Fruit fly (Drosophila melanogaster): ENCODE measurements around the gene CG14265.

CG14265 gene

DNA sequence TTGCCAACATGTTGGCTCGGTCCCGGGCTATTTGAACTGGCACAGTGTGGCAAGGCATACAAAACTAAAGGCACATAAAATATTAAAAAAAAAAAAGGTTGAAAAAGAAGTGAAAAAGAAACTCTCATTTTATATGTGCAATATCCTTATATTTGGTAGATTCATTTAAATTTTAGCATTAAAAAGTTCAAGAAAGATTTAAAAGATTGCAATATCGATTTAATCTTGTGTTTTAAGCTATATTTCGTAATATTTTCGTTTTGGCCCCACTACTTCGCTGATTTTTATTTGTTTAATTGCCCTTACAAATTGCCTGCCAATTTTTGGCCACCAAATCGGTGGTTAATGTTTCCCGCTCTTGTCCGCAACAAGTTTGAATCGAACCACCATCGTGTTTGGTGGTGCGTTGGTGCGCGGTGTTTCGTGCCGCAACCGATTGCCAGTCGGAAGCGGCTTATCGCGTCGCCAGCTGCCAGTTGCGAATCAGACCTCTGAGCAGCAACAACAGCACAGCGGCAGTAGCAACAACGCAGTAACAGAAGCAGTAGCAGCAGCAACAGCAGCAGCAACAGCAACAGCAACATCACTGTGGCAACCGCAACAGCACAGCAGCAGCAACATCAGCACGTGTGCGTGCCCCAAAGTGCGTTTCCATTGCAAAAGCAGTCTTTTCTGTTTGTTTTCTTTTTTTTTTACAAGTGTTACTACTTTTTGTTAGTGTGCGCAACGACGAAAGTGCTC, 19.3 kb upstream of the CG14265 start (continued):
- TF ChIP-seq CG15011 (GFP tag; optimal IDR thresholded peaks at IDR 0.05) (peak; percentile 95), CG13775 (GFP tag; optimal IDR thresholded peaks at IDR 0.05) (peak; percentile 97), CG12071 (GFP tag; optimal IDR thresholded peaks at IDR 0.05) (peak; percentile 72), CG9876 (GFP tag; optimal IDR thresholded peaks at IDR 0.05) (peak; percentile 72), CG15601 (tag; optimal IDR thresholded peaks at IDR 0.05) (peak; percentile 82), CG8388 (GFP tag; optimal IDR thresholded peaks at IDR 0.05) (peak; percentile 90), HLH3B (GFP tag; IDR thresholded peaks at IDR 0.05) (peak; percentile 95), CG1602 (GFP tag; optimal IDR thresholded peaks at IDR 0.05) (peak; percentile 88), CG4360 (GFP tag; IDR thresholded peaks at IDR 0.05) (no peak), CG17912 (GFP tag; optimal IDR thresholded peaks at IDR 0.05) (peak; percentile 58), CG10431 (GFP tag; optimal IDR thresholded peaks at IDR 0.05) (peak; percentile 70), odd (GFP tag; optimal IDR thresholded peaks at IDR 0.05) (peak; percentile 96), Drgx (GFP tag; IDR thresholded peaks at IDR 0.05) (peak; percentile 92), Sox100B (GFP tag; optimal IDR thresholded peaks at IDR 0.05) (peak; percentile 99), CG8359 (GFP tag; optimal IDR thresholded peaks at IDR 0.05; ENCODE audit: borderline replicate concordance) (peak; percentile 83), YL-1 (GFP tag; optimal IDR thresholded peaks at IDR 0.05) (peak; percentile 78), luna (GFP tag; optimal IDR thresholded peaks at IDR 0.05) (peak; percentile 35), Xbp1 (GFP tag; optimal IDR thresholded peaks at IDR 0.05) (peak; percentile 95), lbe (GFP tag; optimal IDR thresholded peaks at IDR 0.05) (peak; percentile 53), CG4282 (GFP tag; optimal IDR thresholded peaks at IDR 0.05) (peak; percentile 74), CTCF (GFP tag; optimal IDR thresholded peaks at IDR 0.05) (peak; percentile 64), BEAF-32 (GFP tag; optimal IDR thresholded peaks at IDR 0.05) (no peak), CG4404 (GFP tag; IDR thresholded peaks at IDR 0.05) (peak; percentile 81), CG4424 (GFP tag; optimal IDR thresholded peaks at IDR 0.05) (peak; percentile 97), Rfx (GFP tag; IDR thresholded peaks at IDR 0.05) (peak; percentile 94), al (GFP tag; IDR thresholded peaks at IDR 0.05) (peak; percentile 90), D19B (GFP tag; optimal IDR thresholded peaks at IDR 0.05) (peak; percentile 93), twi (tag; optimal IDR thresholded peaks at IDR 0.05) (no peak), ssp (GFP tag; IDR thresholded peaks at IDR 0.05) (peak; percentile 76), Fer2 (tag; optimal IDR thresholded peaks at IDR 0.05) (peak; percentile 92), H15 (GFP tag; IDR thresholded peaks at IDR 0.05) (peak; percentile 87), CG2116 (GFP tag; optimal IDR thresholded peaks at IDR 0.05) (peak; percentile 68), CG10565 (GFP tag; optimal IDR thresholded peaks at IDR 0.05) (peak; percentile 80), Poxn (GFP tag; IDR thresholded peaks at IDR 0.05) (peak; percentile 85), Abd-B (GFP tag; optimal IDR thresholded peaks at IDR 0.05) (peak; percentile 87), CG30403 (GFP tag; optimal IDR thresholded peaks at IDR 0.05) (peak; percentile 97), da (GFP tag; optimal IDR thresholded peaks at IDR 0.05) (peak; percentile 85), CG11560 (tag; IDR thresholded peaks at IDR 0.05) (peak; percentile 81), CG3726 (GFP tag; IDR thresholded peaks at IDR 0.05) (peak; percentile 89), NC2α (GFP tag; optimal IDR thresholded peaks at IDR 0.05) (peak; percentile 84), CG11695 (GFP tag; IDR thresholded peaks at IDR 0.05) (peak; percentile 96), lmd (GFP tag; IDR thresholded peaks at IDR 0.05) (peak; percentile 96), Nf-YB (GFP tag; optimal IDR thresholded peaks at IDR 0.05) (peak; percentile 81), CG9797 (GFP tag; optimal IDR thresholded peaks at IDR 0.05) (peak; percentile 8), HHEX (GFP tag; optimal IDR thresholded peaks at IDR 0.05) (peak; percentile 95), sens-2 (GFP tag; IDR thresholded peaks at IDR 0.05) (0 out of 2 replicates have a peak, but pooled peaks have one; percentile 15), tll (GFP tag; optimal IDR thresholded peaks at IDR 0.05) (no peak), CG33557 (GFP tag; optimal IDR thresholded peaks at IDR 0.05) (peak; percentile 52), danr (GFP tag; IDR thresholded peaks at IDR 0.05) (peak; percentile 88), CG14014 (GFP tag; IDR thresholded peaks at IDR 0.05) (peak; percentile 95)
